In genomic region chrIII:1534431-1534830, ce11 we compare ENCODE assay signal across 4 worm cellular contexts.
TF ChIP-seq lines count a peak whose summit lies in the region.

No protein-coding gene starts in this region.

TF ChIP-seq in whole organism, L1 larva, 84 proteins besides CTCF, POLR2A, EP300 and RAD21:
- TF ChIP-seq efl-1 (optimal IDR thresholded peaks at IDR 0.05; lab: Kevin White, UChicago) (no peak), efl-1 (GFP tag; optimal IDR thresholded peaks at IDR 0.05 in 1 of 2; lab: Kevin White, UChicago) (peak; percentile 8 to 45), lin-14 (GFP tag; optimal IDR thresholded peaks at IDR 0.05; lab: Kevin White, UChicago) (no peak)

TF ChIP-seq in whole organism, L3 larva, 47 proteins besides CTCF, POLR2A, EP300 and RAD21:
- TF ChIP-seq lin-15B (tag; optimal IDR thresholded peaks at IDR 0.05; lab: Kevin White, UChicago), result peak; percentile 7
- no peak for TF ChIP-seq daf-12 (tag; optimal IDR thresholded peaks at IDR 0.05; lab: Kevin White, UChicago)
- TF ChIP-seq nfya-1 (tag; optimal IDR thresholded peaks at IDR 0.05; lab: Kevin White, UChicago; ENCODE audit: insufficient read depth), result no peak
- no peak for TF ChIP-seq jun-1 (tag; optimal IDR thresholded peaks at IDR 0.05; lab: Kevin White, UChicago)
- no peak for TF ChIP-seq nhr-67 (tag; optimal IDR thresholded peaks at IDR 0.05; lab: Kevin White, UChicago)

TF ChIP-seq in whole organism, L4 larva, 104 proteins besides CTCF, POLR2A, EP300 and RAD21:
- TF ChIP-seq lin-39 (tag; optimal IDR thresholded peaks at IDR 0.05; lab: Kevin White, UChicago), result no peak
- peak; percentile 80 for TF ChIP-seq lin-38 (GFP tag; IDR thresholded peaks at IDR 0.05; lab: Robert Waterston, UW)

TF ChIP-seq in whole organism, young adult, 124 proteins besides CTCF, POLR2A, EP300 and RAD21:
- no peak for TF ChIP-seq rcor-1 (GFP tag; IDR thresholded peaks at IDR 0.05; lab: Robert Waterston, UW)
- TF ChIP-seq sptf-2 (GFP tag; optimal IDR thresholded peaks at IDR 0.05; lab: Kevin White, UChicago), result no peak
- TF ChIP-seq Y53G8AR.9 (GFP tag; conservative IDR thresholded peaks at IDR 0.05; lab: Robert Waterston, UW), result no peak
- TF ChIP-seq chd-7 (tag; optimal IDR thresholded peaks at IDR 0.05; lab: Kevin White, UChicago), result no peak
- TF ChIP-seq nhr-120 (GFP tag; IDR thresholded peaks at IDR 0.05; lab: Robert Waterston, UW), result no peak
- peak; percentile 95 for TF ChIP-seq lin-54 (GFP tag; optimal IDR thresholded peaks at IDR 0.05; lab: Kevin White, UChicago)
- no peak for TF ChIP-seq nhr-90 (tag; optimal IDR thresholded peaks at IDR 0.05; lab: Kevin White, UChicago)
- no peak for TF ChIP-seq unc-62 (GFP tag; optimal IDR thresholded peaks at IDR 0.05; lab: Kevin White, UChicago)
- no peak for TF ChIP-seq nfyb-1 (GFP tag; IDR thresholded peaks at IDR 0.05; lab: Robert Waterston, UW)
- no peak for TF ChIP-seq hlh-26 (GFP tag; conservative IDR thresholded peaks at IDR 0.05; lab: Robert Waterston, UW)
- TF ChIP-seq lsl-1 (GFP tag; optimal IDR thresholded peaks at IDR 0.05; lab: Kevin White, UChicago), result peak; percentile 61
- TF ChIP-seq nhr-27 (tag; optimal IDR thresholded peaks at IDR 0.05; lab: Kevin White, UChicago), result no peak
- no peak for TF ChIP-seq pbrm-1 (GFP tag; IDR thresholded peaks at IDR 0.05; lab: Robert Waterston, UW)
- TF ChIP-seq ztf-22 (GFP tag; optimal IDR thresholded peaks at IDR 0.05; lab: Kevin White, UChicago), result no peak
- no peak for TF ChIP-seq F22D6.2 (tag; optimal IDR thresholded peaks at IDR 0.05; lab: Kevin White, UChicago)
- no peak for TF ChIP-seq zim-3 (tag; optimal IDR thresholded peaks at IDR 0.05; lab: Kevin White, UChicago)
- peak; percentile 2 for TF ChIP-seq tbp1 (GFP tag; optimal IDR thresholded peaks at IDR 0.05; lab: Kevin White, UChicago)
- peak; percentile 87 for TF ChIP-seq mcd-1 (GFP tag; IDR thresholded peaks at IDR 0.05; lab: Robert Waterston, UW)
- TF ChIP-seq Y53F4B.3 (GFP tag; IDR thresholded peaks at IDR 0.05; lab: Robert Waterston, UW), result no peak
- TF ChIP-seq Y67H2A.10 (GFP tag; conservative IDR thresholded peaks at IDR 0.05; lab: Robert Waterston, UW), result no peak
- TF ChIP-seq xnd-1 (tag; optimal IDR thresholded peaks at IDR 0.05; lab: Kevin White, UChicago), result no peak
- TF ChIP-seq snpc-1.1 (tag; optimal IDR thresholded peaks at IDR 0.05; lab: Kevin White, UChicago; ENCODE audit: insufficient read depth), result no peak
- no peak for TF ChIP-seq snpc-4 (GFP tag; optimal IDR thresholded peaks at IDR 0.05; lab: Kevin White, UChicago)
- TF ChIP-seq snpc-4 (tag; optimal IDR thresholded peaks at IDR 0.05; lab: Kevin White, UChicago), result no peak
- TF ChIP-seq dpl-1 (GFP tag; optimal IDR thresholded peaks at IDR 0.05; lab: Kevin White, UChicago), result peak; percentile 16
- TF ChIP-seq hrde-1 (tag; optimal IDR thresholded peaks at IDR 0.05; lab: Kevin White, UChicago; ENCODE audit: borderline replicate concordance), result no peak
- no peak for TF ChIP-seq attf-6 (GFP tag; IDR thresholded peaks at IDR 0.05; lab: Robert Waterston, UW)
- TF ChIP-seq ZK185.1 (tag; optimal IDR thresholded peaks at IDR 0.05; lab: Kevin White, UChicago; ENCODE audit: poor library complexity, severe bottlenecking), result no peak
- TF ChIP-seq madf-8 (GFP tag; conservative IDR thresholded peaks at IDR 0.05; lab: Robert Waterston, UW), result no peak
- TF ChIP-seq efl-1 (GFP tag; optimal IDR thresholded peaks at IDR 0.05; lab: Kevin White, UChicago), result peak; percentile 50
- TF ChIP-seq lin-35 (GFP tag; optimal IDR thresholded peaks at IDR 0.05; lab: Kevin White, UChicago), result no peak
- TF ChIP-seq Y95B8A.8 (GFP tag; IDR thresholded peaks at IDR 0.05; lab: Robert Waterston, UW), result no peak
- no peak for TF ChIP-seq ztf-25 (GFP tag; IDR thresholded peaks at IDR 0.05; lab: Robert Waterston, UW)
- no peak for TF ChIP-seq ztf-18 (tag; optimal IDR thresholded peaks at IDR 0.05; lab: Kevin White, UChicago)
TF ChIP-seq in whole organism, young adult: peak in this region for 6.
